Fruit fly (Drosophila melanogaster): ENCODE measurements around the gene CG8679.

CG8679 gene

dm6 chr2L:21263470-21264146 is 45.3 kb upstream of the CG8679 start (continued):
- TF ChIP-seq Dad (GFP tag; optimal IDR thresholded peaks at IDR 0.05), result no peak
- TF ChIP-seq CG31388 (GFP tag; optimal IDR thresholded peaks at IDR 0.05), result no peak
- TF ChIP-seq CG12659 (GFP tag; optimal IDR thresholded peaks at IDR 0.05), result no peak
- no peak for TF ChIP-seq NC2α (GFP tag; optimal IDR thresholded peaks at IDR 0.05)
- peak; percentile 14 for TF ChIP-seq CG9437 (GFP tag; optimal IDR thresholded peaks at IDR 0.05)
- TF ChIP-seq Camta (GFP tag; optimal IDR thresholded peaks at IDR 0.05), result no peak
- no peak for TF ChIP-seq Atf3 (GFP tag; optimal IDR thresholded peaks at IDR 0.05)
- TF ChIP-seq CG6765 (GFP tag; optimal IDR thresholded peaks at IDR 0.05), result no peak
- TF ChIP-seq Usf (GFP tag; optimal IDR thresholded peaks at IDR 0.05), result no peak
- TF ChIP-seq CG3065 (GFP tag; optimal IDR thresholded peaks at IDR 0.05), result no peak
- TF ChIP-seq NfI (GFP tag; optimal IDR thresholded peaks at IDR 0.05), result no peak
- TF ChIP-seq CG4617 (GFP tag; optimal IDR thresholded peaks at IDR 0.05; ENCODE audit: borderline replicate concordance), result no peak
- no peak for TF ChIP-seq ara (GFP tag; IDR thresholded peaks at IDR 0.05)
- TF ChIP-seq fd96Cb (tag; optimal IDR thresholded peaks at IDR 0.05), result peak; percentile 22
- TF ChIP-seq CG15269 (tag; optimal IDR thresholded peaks at IDR 0.05), result no peak
- no peak for TF ChIP-seq CG10654 (GFP tag; optimal IDR thresholded peaks at IDR 0.05)
- TF ChIP-seq unc-4 (GFP tag; IDR thresholded peaks at IDR 0.05; ENCODE audit: partially characterized antibody), result no peak
- TF ChIP-seq Max (GFP tag; optimal IDR thresholded peaks at IDR 0.05), result no peak
- TF ChIP-seq vfl (GFP tag; optimal IDR thresholded peaks at IDR 0.05), result no peak
- peak; percentile 45 for TF ChIP-seq Chrac-16 (GFP tag; optimal IDR thresholded peaks at IDR 0.05)
- TF ChIP-seq rib (GFP tag; IDR thresholded peaks at IDR 0.05), result no peak
- TF ChIP-seq Dp (GFP tag; optimal IDR thresholded peaks at IDR 0.05), result no peak
- TF ChIP-seq salm (tag; optimal IDR thresholded peaks at IDR 0.05), result no peak
- no peak for TF ChIP-seq h (optimal IDR thresholded peaks at IDR 0.05)
- no peak; the same call in 1 of the 2 replicates for TF ChIP-seq slbo (GFP tag; IDR thresholded peaks at IDR 0.05)
- no peak for TF ChIP-seq Dbx (GFP tag; IDR thresholded peaks at IDR 0.05)
- no peak for TF ChIP-seq CG13775 (GFP tag; optimal IDR thresholded peaks at IDR 0.05)
- TF ChIP-seq CG2712 (tag; optimal IDR thresholded peaks at IDR 0.05), result peak; percentile 53
- no peak for TF ChIP-seq psq (GFP tag; optimal IDR thresholded peaks at IDR 0.05)
- TF ChIP-seq ATbp (GFP tag; optimal IDR thresholded peaks at IDR 0.05), result no peak
- peak; percentile 52 for TF ChIP-seq CG18262 (tag; optimal IDR thresholded peaks at IDR 0.05)
- TF ChIP-seq grau (tag; optimal IDR thresholded peaks at IDR 0.05), result peak; percentile 93
- no peak for TF ChIP-seq pfk (GFP tag; optimal IDR thresholded peaks at IDR 0.05)
- no peak for TF ChIP-seq CG6654 (GFP tag; optimal IDR thresholded peaks at IDR 0.05)
- TF ChIP-seq nerfin-2 (GFP tag; IDR thresholded peaks at IDR 0.05; ENCODE audit: partially characterized antibody), result no peak
- TF ChIP-seq chm (GFP tag; IDR thresholded peaks at IDR 0.05), result no peak
- no peak for TF ChIP-seq CG15479 (GFP tag; optimal IDR thresholded peaks at IDR 0.05)
- peak; percentile 25 for TF ChIP-seq PHDP (tag; optimal IDR thresholded peaks at IDR 0.05)
- TF ChIP-seq CG15011 (GFP tag; optimal IDR thresholded peaks at IDR 0.05), result peak; percentile 3
- peak; percentile 21 for TF ChIP-seq CG17385 (GFP tag; optimal IDR thresholded peaks at IDR 0.05)
- no peak for TF ChIP-seq Optix (GFP tag; IDR thresholded peaks at IDR 0.05)
- TF ChIP-seq cwo (GFP tag; optimal IDR thresholded peaks at IDR 0.05), result no peak
- TF ChIP-seq CG13296 (GFP tag; optimal IDR thresholded peaks at IDR 0.05), result no peak
- no peak for TF ChIP-seq br (optimal IDR thresholded peaks at IDR 0.05)
- TF ChIP-seq CG9609 (GFP tag; optimal IDR thresholded peaks at IDR 0.05), result no peak
- no peak for TF ChIP-seq CG12155 (GFP tag; optimal IDR thresholded peaks at IDR 0.05)
- no peak for TF ChIP-seq trh (GFP tag; optimal IDR thresholded peaks at IDR 0.05)
- TF ChIP-seq bcd (GFP tag; optimal IDR thresholded peaks at IDR 0.05), result no peak
- TF ChIP-seq Kr (GFP tag; optimal IDR thresholded peaks at IDR 0.05), result no peak
- no peak for TF ChIP-seq Deaf1 (tag; optimal IDR thresholded peaks at IDR 0.05)
- no peak for TF ChIP-seq Nf-YB (GFP tag; optimal IDR thresholded peaks at IDR 0.05)

Measured in whole organism, embryonic.